3 worm cellular contexts compared by ENCODE assay signal in genomic region chrIII:10717479-10717878, ce11.
TF ChIP-seq lines count a peak whose summit lies in the region.

No protein-coding gene starts in this region.

TF ChIP-seq in whole organism, L1 larva, 84 proteins besides CTCF, POLR2A, EP300 and RAD21 (continued from another document):
- TF ChIP-seq hlh-17 (GFP tag; optimal IDR thresholded peaks at IDR 0.05; lab: Kevin White, UChicago; ENCODE audit: borderline replicate concordance) (no peak), ceh-82 (tag; optimal IDR thresholded peaks at IDR 0.05; lab: Kevin White, UChicago) (peak in 1 of 3 experiments; percentile 26), ceh-63 (GFP tag; optimal IDR thresholded peaks at IDR 0.05; lab: Kevin White, UChicago) (no peak), pax-3 (tag; optimal IDR thresholded peaks at IDR 0.05; lab: Kevin White, UChicago) (no peak), elt-3 (tag; optimal IDR thresholded peaks at IDR 0.05; lab: Kevin White, UChicago) (peak in 4 of 6 experiments; percentile 58 to 90 (median 76)), C16A3.4 (tag; optimal IDR thresholded peaks at IDR 0.05; lab: Kevin White, UChicago) (peak; percentile 48), rnt-1 (tag; optimal IDR thresholded peaks at IDR 0.05; lab: Kevin White, UChicago) (peak; percentile 32), C34B4.2 (tag; optimal IDR thresholded peaks at IDR 0.05; lab: Kevin White, UChicago) (no peak), fos-1 (tag; optimal IDR thresholded peaks at IDR 0.05; lab: Kevin White, UChicago) (no peak), nhr-237 (tag; optimal IDR thresholded peaks at IDR 0.05; lab: Kevin White, UChicago) (no peak), vab-15 (tag; optimal IDR thresholded peaks at IDR 0.05; lab: Kevin White, UChicago) (no peak), mep-1 (tag; optimal IDR thresholded peaks at IDR 0.05; lab: Kevin White, UChicago) (peak; percentile 59), lir-3 (tag; optimal IDR thresholded peaks at IDR 0.05; lab: Kevin White, UChicago; ENCODE audit: poor library complexity) (no peak), unc-30 (tag; optimal IDR thresholded peaks at IDR 0.05; lab: Kevin White, UChicago) (no peak), nhr-71 (tag; optimal IDR thresholded peaks at IDR 0.05; lab: Kevin White, UChicago) (peak; percentile 78), nhr-47 (tag; optimal IDR thresholded peaks at IDR 0.05; lab: Kevin White, UChicago) (peak; percentile 40), blmp-1 (tag; optimal IDR thresholded peaks at IDR 0.05; lab: Kevin White, UChicago) (peak; percentile 90), nhr-90 (tag; optimal IDR thresholded peaks at IDR 0.05; lab: Kevin White, UChicago; ENCODE audit: poor library complexity) (peak; percentile 67), alr-1 (tag; optimal IDR thresholded peaks at IDR 0.05; lab: Kevin White, UChicago; ENCODE audit: borderline replicate concordance) (no peak), efl-3 (GFP tag; optimal IDR thresholded peaks at IDR 0.05; lab: Kevin White, UChicago) (no peak), ama-1 (optimal IDR thresholded peaks at IDR 0.05; lab: Kevin White, UChicago) (peak; percentile 73), lin-35 (GFP tag; optimal IDR thresholded peaks at IDR 0.05; lab: Kevin White, UChicago) (peak in 1 of 2 experiments; percentile 65), lin-39 (tag; optimal IDR thresholded peaks at IDR 0.05; lab: Kevin White, UChicago) (no peak)

TF ChIP-seq in whole organism, L4 larva, 104 proteins besides CTCF, POLR2A, EP300 and RAD21 (continued from another document):
- TF ChIP-seq mdt-29 (GFP tag; IDR thresholded peaks at IDR 0.05; lab: Robert Waterston, UW) (0 out of 2 replicates have a peak, but pooled peaks have one; percentile 17), tra-1 (GFP tag; IDR thresholded peaks at IDR 0.05; lab: Robert Waterston, UW) (peak; percentile 64; the same call in 1 of the 2 replicates), T26A8.4 (GFP tag; IDR thresholded peaks at IDR 0.05; lab: Robert Waterston, UW) (peak; percentile 26; the same call in 1 of the 2 replicates)

TF ChIP-seq in whole organism, young adult, 124 proteins besides CTCF, POLR2A, EP300 and RAD21 (continued from another document):
- TF ChIP-seq lin-35 (GFP tag; optimal IDR thresholded peaks at IDR 0.05; lab: Kevin White, UChicago) (no peak), madf-3 (GFP tag; IDR thresholded peaks at IDR 0.05; lab: Robert Waterston, UW) (no peak), B0336.3 (GFP tag; IDR thresholded peaks at IDR 0.05; lab: Robert Waterston, UW) (no peak), hrde-1 (tag; optimal IDR thresholded peaks at IDR 0.05; lab: Kevin White, UChicago; ENCODE audit: borderline replicate concordance) (no peak), T26A5.8 (tag; optimal IDR thresholded peaks at IDR 0.05; lab: Kevin White, UChicago) (no peak), F52B5.7 (tag; optimal IDR thresholded peaks at IDR 0.05; lab: Kevin White, UChicago) (no peak), Y67H2A.10 (GFP tag; conservative IDR thresholded peaks at IDR 0.05; lab: Robert Waterston, UW) (no peak), ccch-3 (GFP tag; optimal IDR thresholded peaks at IDR 0.05; lab: Kevin White, UChicago) (no peak), nhr-27 (tag; optimal IDR thresholded peaks at IDR 0.05; lab: Kevin White, UChicago) (no peak), him-1 (tag; optimal IDR thresholded peaks at IDR 0.05; lab: Kevin White, UChicago) (no peak), lin-54 (GFP tag; optimal IDR thresholded peaks at IDR 0.05; lab: Kevin White, UChicago) (peak; percentile 24), xnd-1 (tag; optimal IDR thresholded peaks at IDR 0.05; lab: Kevin White, UChicago) (no peak), K12H6.12 (tag; optimal IDR thresholded peaks at IDR 0.05; lab: Kevin White, UChicago) (no peak), F23B12.7 (tag; optimal IDR thresholded peaks at IDR 0.05; lab: Kevin White, UChicago; ENCODE audit: insufficient read depth) (peak; percentile 2)
